Fruit fly (Drosophila melanogaster) Kc167 (cell line): ENCODE data around the gene Polr2F.

Source experiments
- Myc ChIP-seq: fragments of >200 bp; optimal IDR thresholded peaks from 2 replicates; lab custom pipeline; 2017; ENCODE audit warnings: missing external identifiers
- Sin3A ChIP-seq: fragments of >200 bp; optimal IDR thresholded peaks from 2 replicates; lab custom pipeline; 2018; ENCODE audit warnings: missing external identifiers
- h ChIP-seq: fragments of >200 bp; optimal IDR thresholded peaks from 3 replicates; lab custom pipeline; 2018; ENCODE audit warnings: missing external identifiers
- insv ChIP-seq: fragments of >200 bp; optimal IDR thresholded peaks from 3 replicates; lab custom pipeline; 2018; ENCODE audit warnings: missing external identifiers
- psq ChIP-seq: fragments of >200 bp; optimal IDR thresholded peaks from 2 replicates; lab custom pipeline; 2017; ENCODE audit warnings: missing external identifiers
- ttk ChIP-seq: sonication (Bioruptor generic); optimal IDR thresholded peaks from 2 replicates; lab custom pipeline; 2017; ENCODE audit warnings: missing external identifiers

The Polr2F gene

DNA sequence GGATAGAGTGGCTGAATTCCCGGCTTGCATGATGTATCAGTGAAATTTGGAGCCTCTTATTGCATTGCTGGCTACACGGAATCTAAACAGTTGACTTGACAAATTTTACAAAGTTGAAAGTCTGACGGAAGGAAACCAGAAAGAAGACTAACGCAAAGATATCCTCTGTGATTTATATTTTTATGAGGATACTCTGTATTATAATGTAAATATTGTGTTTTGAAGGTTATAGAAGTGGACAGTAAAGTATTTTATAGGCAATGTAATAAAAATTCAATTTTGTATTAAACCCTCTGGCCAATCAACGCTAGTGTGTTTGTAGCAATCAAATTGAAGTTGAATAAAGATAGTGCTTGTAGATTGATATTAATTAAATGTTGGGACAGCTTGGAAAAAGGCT, 16.0 kb downstream of the Polr2F start, which contains the start of gene CG14668:
Gene CG14668, minus strand, starts transcription at position 101 of the 400 bp plus-strand sequence.
- TF ChIP-seq psq = no peak
- TF ChIP-seq Sin3A (lab: Kevin White, UChicago) = no peak
- no peak for TF ChIP-seq insv

dm6 chr3R:5387996-5388395, 16.4 kb downstream of the Polr2F start:
- no peak for TF ChIP-seq insv

DNA sequence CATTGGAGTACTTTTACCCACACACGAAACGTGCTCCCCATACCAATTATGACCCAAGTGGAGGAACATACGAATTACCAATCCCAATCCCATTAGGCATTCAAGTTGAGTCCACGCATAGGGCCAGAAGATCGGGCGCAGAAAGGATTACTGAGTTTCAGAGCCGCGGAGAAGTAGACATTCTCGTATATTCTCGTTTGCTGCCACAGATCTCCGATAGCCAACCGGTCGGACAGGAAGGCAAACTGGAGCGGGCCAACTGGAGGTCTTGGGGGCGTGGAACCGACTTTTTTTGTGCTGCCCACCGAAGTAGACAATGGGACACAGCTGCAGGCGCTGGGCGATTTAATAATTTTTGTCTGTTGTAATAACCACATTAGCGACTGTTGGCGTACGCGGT, 17.4 kb downstream of the Polr2F start:
- no peak for TF ChIP-seq Myc (lab: Kevin White, UChicago)
- TF ChIP-seq h = no peak
- TF ChIP-seq insv = no peak
- no peak for TF ChIP-seq Sin3A (lab: Kevin White, UChicago)
- TF ChIP-seq psq = no peak
- TF ChIP-seq ttk (lab: Kevin White, UChicago) = no peak

DNA sequence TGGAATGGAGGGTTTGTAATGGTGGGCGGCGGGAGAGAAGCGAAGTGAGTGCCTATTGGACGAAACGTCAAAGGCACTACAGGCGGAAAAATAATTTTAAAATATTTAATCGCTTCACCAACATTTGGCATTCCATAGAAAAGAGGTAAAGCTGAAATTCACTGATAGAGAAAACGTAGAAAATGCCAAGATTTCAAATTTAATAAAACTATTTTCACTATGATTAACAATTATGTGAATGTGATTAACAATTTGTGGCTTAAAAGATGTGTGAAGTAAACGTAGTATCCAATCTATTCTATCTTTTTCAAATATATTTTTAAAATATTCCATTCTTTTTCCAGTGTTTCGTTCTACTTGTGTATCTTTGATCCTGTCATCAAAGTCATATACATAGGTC, 17.8 kb downstream of the Polr2F start:
- TF ChIP-seq psq = no peak
- no peak for TF ChIP-seq insv
- no peak for TF ChIP-seq h
- TF ChIP-seq Sin3A (lab: Kevin White, UChicago) = no peak
- no peak for TF ChIP-seq Myc (lab: Kevin White, UChicago)
- TF ChIP-seq ttk (lab: Kevin White, UChicago) = no peak

- TF ChIP-seq psq = no peak
- no peak for TF ChIP-seq ttk (lab: Kevin White, UChicago)
- no peak for TF ChIP-seq Myc (lab: Kevin White, UChicago)
- TF ChIP-seq insv = no peak
- TF ChIP-seq h = no peak
- no peak for TF ChIP-seq Sin3A (lab: Kevin White, UChicago)
These were observed 18.6 kb downstream of the Polr2F start for dm6 chr3R:5390095-5390663.

DNA sequence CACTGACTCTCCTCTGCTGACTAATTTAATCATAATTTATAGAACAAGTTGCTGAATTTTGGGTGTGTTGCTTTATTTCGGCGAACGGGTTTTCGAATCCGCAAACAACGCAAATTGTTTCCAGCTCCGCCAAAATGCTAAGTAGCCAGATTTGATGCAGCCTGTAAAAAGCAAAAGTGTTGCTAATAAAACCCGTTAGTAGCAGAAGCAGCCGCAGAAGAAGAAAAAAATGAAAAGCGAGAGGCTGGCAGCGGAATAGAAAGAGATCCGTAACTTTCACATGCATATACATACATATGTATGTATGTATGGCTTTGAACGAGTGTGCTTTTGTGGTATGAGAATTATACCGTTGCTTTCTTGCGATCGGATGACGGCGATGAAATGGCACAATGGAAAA, 20.4 kb downstream of the Polr2F start:
- TF ChIP-seq psq (no peak), Sin3A (lab: Kevin White, UChicago) (no peak), Myc (lab: Kevin White, UChicago) (no peak), insv (no peak), ttk (lab: Kevin White, UChicago) (no peak), h (no peak)

DNA sequence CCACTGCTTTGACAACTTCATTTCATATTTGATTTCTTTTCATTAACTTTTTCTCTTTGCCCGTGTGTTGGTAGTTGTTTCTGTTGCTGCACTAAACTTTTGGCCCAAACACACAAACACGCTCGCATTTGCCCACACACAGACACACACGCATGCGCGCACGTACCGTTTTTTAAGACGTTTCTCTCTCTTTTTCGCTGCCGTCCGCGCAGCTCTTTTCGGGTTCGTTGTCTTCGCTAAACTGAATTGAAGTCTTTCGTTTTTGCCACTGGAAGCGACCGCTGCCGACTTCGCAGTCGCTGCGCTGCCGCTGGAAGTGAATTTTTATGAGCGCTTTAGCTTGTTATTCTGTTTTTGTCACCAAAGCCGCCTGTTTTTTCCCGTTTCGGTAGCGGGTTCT, 21.0 kb downstream of the Polr2F start, which contains the start of gene kkv:
Gene kkv, minus strand, starts transcription at position 246 of the 400 bp plus-strand sequence.
- TF ChIP-seq psq = no peak

dm6 chr3R:5393742-5394391, 22.3 kb downstream of the Polr2F start, which contains the start of gene CG1172:
TSS of gene CG1172 (plus strand) at chr3R:5393922.
- TF ChIP-seq Myc (lab: Kevin White, UChicago) (no peak), psq (no peak), insv (no peak)

dm6 chr3R:5395210-5395609, 23.6 kb downstream of the Polr2F start:
- TF ChIP-seq psq (no peak), h (no peak), Sin3A (lab: Kevin White, UChicago) (no peak), ttk (lab: Kevin White, UChicago) (no peak)

- no peak for TF ChIP-seq h
- no peak for TF ChIP-seq psq
- TF ChIP-seq ttk (lab: Kevin White, UChicago) = no peak
- no peak for TF ChIP-seq Sin3A (lab: Kevin White, UChicago)
- TF ChIP-seq Myc (lab: Kevin White, UChicago) = no peak
- no peak for TF ChIP-seq insv
These were observed 27.5 kb downstream of the Polr2F start, which contains the start of gene Or83a for dm6 chr3R:5399096-5399495. TSS of gene Or83a (minus strand) at chr3R:5399196.

DNA sequence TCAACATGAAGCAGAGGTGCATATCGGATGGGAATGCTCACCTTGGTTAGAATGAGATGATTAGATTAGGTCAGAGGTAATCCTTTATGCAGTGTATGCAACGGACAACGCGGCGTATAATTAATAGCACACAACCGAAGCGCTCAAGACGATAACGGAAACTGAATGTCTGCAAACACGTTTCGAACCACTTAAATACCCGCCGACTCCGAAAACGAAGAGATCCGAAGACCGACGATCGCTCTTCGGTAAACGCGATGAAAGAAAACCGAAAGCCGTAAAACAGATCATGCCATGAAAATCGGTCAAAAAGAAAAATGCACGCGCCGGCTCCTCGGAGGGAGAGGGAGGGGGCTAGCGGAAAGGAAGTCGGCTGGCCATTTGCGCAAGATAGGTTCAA, 32.4 kb downstream of the Polr2F start, which contains the start of gene CG2663:
Gene CG2663, minus strand, starts transcription at position 173 of the 400 bp plus-strand sequence.
- TF ChIP-seq h (no peak), Myc (lab: Kevin White, UChicago) (no peak), ttk (lab: Kevin White, UChicago) (no peak), Sin3A (lab: Kevin White, UChicago) (no peak), psq (no peak), insv (no peak)

DNA sequence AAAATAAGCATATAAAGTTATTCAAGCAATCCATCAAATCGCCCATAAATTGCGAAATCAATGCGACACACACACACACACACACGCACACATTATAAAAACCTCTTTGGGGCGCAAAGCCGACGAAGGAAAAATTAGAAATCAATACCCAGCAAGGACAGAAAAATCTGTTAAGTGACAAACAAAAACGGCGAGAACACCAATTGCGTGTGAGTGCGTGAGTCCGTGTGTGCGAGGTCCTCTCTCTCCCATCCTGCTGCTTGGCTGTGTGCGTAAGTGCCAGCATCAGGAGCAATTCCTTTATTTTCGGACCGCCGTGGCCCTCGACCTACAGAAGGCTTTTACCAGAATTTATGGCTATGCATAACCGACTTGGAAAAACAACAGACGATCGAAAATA, 40.7 kb downstream of the Polr2F start, which contains the start of gene Orco:
Gene Orco, minus strand, starts transcription at position 101 of the 400 bp plus-strand sequence.
- TF ChIP-seq psq (no peak), Sin3A (lab: Kevin White, UChicago) (no peak), insv (no peak), Myc (lab: Kevin White, UChicago) (no peak), ttk (lab: Kevin White, UChicago) (no peak), h (no peak)

DNA sequence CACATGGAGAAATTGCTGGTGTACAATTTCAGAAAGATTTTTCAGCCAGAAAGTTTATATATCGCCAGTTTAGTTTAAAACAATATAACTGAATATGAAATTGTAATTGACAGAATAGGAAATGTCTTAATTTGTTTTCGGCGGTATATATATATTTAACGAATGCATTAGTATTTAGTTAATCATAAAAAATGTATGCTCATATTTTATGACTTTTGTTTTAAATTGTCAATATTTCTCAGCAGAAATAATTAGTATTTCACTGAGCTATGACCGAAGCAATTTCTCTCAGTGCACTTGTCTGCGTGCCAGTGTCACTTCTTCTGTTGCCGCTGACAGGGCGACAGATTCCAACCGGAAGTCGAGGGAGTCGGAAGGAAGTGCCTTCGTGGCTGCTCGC, 41.4 kb downstream of the Polr2F start:
- no peak for TF ChIP-seq psq
- no peak for TF ChIP-seq Sin3A (lab: Kevin White, UChicago)
- no peak for TF ChIP-seq h
- TF ChIP-seq ttk (lab: Kevin White, UChicago) = no peak
- TF ChIP-seq insv = no peak
- TF ChIP-seq Myc (lab: Kevin White, UChicago) = no peak
